Worm (Caenorhabditis elegans): Measurements from ENCODE around the gene fil-2.

The fil-2 gene

DNA sequence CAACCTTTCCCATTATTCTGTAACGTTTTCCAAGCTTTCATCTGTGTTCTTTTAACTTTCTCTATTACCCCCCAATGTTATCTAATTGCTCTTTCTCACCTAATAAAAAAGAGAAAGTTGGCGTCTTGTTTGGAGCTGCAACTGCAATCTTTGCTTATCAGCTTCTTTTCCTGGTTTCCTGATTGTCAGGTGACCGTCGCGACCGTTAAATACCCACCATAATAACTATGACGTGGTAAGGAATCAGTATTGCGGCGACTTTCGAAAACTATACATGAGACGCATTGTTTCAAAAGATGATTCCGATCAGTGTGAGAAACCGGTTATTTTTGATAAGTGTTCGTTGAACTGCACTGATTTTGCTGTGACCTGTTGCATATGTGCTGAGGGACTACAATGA, 3.6 kb upstream of the fil-2 start:
- no peak for TF ChIP-seq ama-1 (optimal IDR thresholded peaks at IDR 0.05)
- TF ChIP-seq nhr-237 (tag; optimal IDR thresholded peaks at IDR 0.05), result no peak
- no peak for TF ChIP-seq mml-1 (tag; optimal IDR thresholded peaks at IDR 0.05)
- no peak for TF ChIP-seq ceh-28 (tag; optimal IDR thresholded peaks at IDR 0.05)
- no peak for TF ChIP-seq snpc-4 (tag; optimal IDR thresholded peaks at IDR 0.05)
- no peak for TF ChIP-seq skn-1 (tag; optimal IDR thresholded peaks at IDR 0.05)
- TF ChIP-seq daf-12 (tag; optimal IDR thresholded peaks at IDR 0.05), result no peak
- no peak for TF ChIP-seq nhr-76 (tag; optimal IDR thresholded peaks at IDR 0.05)
- peak; percentile 12 for TF ChIP-seq tbx-2 (tag; optimal IDR thresholded peaks at IDR 0.05)
- peak; percentile 88 for TF ChIP-seq jun-1 (tag; optimal IDR thresholded peaks at IDR 0.05)
- no peak for TF ChIP-seq nhr-12 (tag; optimal IDR thresholded peaks at IDR 0.05)
- TF ChIP-seq lsy-12 (tag; optimal IDR thresholded peaks at IDR 0.05), result no peak
- TF ChIP-seq ceh-82 (tag; optimal IDR thresholded peaks at IDR 0.05), result no peak
- TF ChIP-seq ztf-11 (tag; optimal IDR thresholded peaks at IDR 0.05), result no peak
- TF ChIP-seq ZK546.5 (tag; optimal IDR thresholded peaks at IDR 0.05), result no peak
- no peak for TF ChIP-seq sea-2 (GFP tag; optimal IDR thresholded peaks at IDR 0.05)
- no peak for TF ChIP-seq fos-1 (tag; optimal IDR thresholded peaks at IDR 0.05)
- TF ChIP-seq elt-3 (tag; optimal IDR thresholded peaks at IDR 0.05), result peak in 1 of 3 experiments; percentile 69
- no peak for TF ChIP-seq fkh-2 (tag; optimal IDR thresholded peaks at IDR 0.05)
- TF ChIP-seq hmg-11 (tag; optimal IDR thresholded peaks at IDR 0.05), result no peak
- peak; percentile 96 for TF ChIP-seq pqm-1 (tag; optimal IDR thresholded peaks at IDR 0.05)
- peak; percentile 76 for TF ChIP-seq nhr-23 (tag; optimal IDR thresholded peaks at IDR 0.05)
- TF ChIP-seq zag-1 (tag; optimal IDR thresholded peaks at IDR 0.05), result no peak
- no peak for TF ChIP-seq nhr-28 (tag; optimal IDR thresholded peaks at IDR 0.05)
- no peak for TF ChIP-seq unc-62 (GFP tag; optimal IDR thresholded peaks at IDR 0.05)
- no peak for TF ChIP-seq nhr-67 (tag; optimal IDR thresholded peaks at IDR 0.05)
- peak; percentile 60 for TF ChIP-seq pha-4 (tag; optimal IDR thresholded peaks at IDR 0.05)
- no peak for TF ChIP-seq ztf-4 (tag; optimal IDR thresholded peaks at IDR 0.05)
- TF ChIP-seq nhr-77 (tag; optimal IDR thresholded peaks at IDR 0.05), result no peak
- TF ChIP-seq unc-39 (tag; optimal IDR thresholded peaks at IDR 0.05), result no peak
- peak; percentile 83 for TF ChIP-seq nhr-43 (tag; optimal IDR thresholded peaks at IDR 0.05; ENCODE audit: poor library complexity, severe bottlenecking)
- no peak for TF ChIP-seq eor-1 (tag; optimal IDR thresholded peaks at IDR 0.05)
- no peak for TF ChIP-seq fkh-10 (GFP tag; optimal IDR thresholded peaks at IDR 0.05)
- no peak for TF ChIP-seq aly-2 (tag; optimal IDR thresholded peaks at IDR 0.05)
- TF ChIP-seq egl-5 (tag; optimal IDR thresholded peaks at IDR 0.05), result no peak
- no peak for TF ChIP-seq nfya-1 (tag; optimal IDR thresholded peaks at IDR 0.05; ENCODE audit: insufficient read depth)
- TF ChIP-seq egl-27 (tag; optimal IDR thresholded peaks at IDR 0.05), result peak; percentile 34
- peak; percentile 44 for TF ChIP-seq nhr-25 (tag; optimal IDR thresholded peaks at IDR 0.05)
- no peak for TF ChIP-seq lin-15B (tag; optimal IDR thresholded peaks at IDR 0.05)
- TF ChIP-seq ceh-9 (tag; optimal IDR thresholded peaks at IDR 0.05), result no peak
- TF ChIP-seq mdl-1 (tag; optimal IDR thresholded peaks at IDR 0.05), result no peak
- no peak for TF ChIP-seq nhr-11 (tag; optimal IDR thresholded peaks at IDR 0.05)
- no peak for TF ChIP-seq ceh-16 (tag; optimal IDR thresholded peaks at IDR 0.05)
- peak; percentile 97 for TF ChIP-seq elt-2 (tag; optimal IDR thresholded peaks at IDR 0.05)
- no peak for TF ChIP-seq lin-39 (tag; optimal IDR thresholded peaks at IDR 0.05)
- TF ChIP-seq elt-1 (tag; optimal IDR thresholded peaks at IDR 0.05), result no peak
- TF ChIP-seq R02D3.7 (tag; optimal IDR thresholded peaks at IDR 0.05), result no peak

DNA sequence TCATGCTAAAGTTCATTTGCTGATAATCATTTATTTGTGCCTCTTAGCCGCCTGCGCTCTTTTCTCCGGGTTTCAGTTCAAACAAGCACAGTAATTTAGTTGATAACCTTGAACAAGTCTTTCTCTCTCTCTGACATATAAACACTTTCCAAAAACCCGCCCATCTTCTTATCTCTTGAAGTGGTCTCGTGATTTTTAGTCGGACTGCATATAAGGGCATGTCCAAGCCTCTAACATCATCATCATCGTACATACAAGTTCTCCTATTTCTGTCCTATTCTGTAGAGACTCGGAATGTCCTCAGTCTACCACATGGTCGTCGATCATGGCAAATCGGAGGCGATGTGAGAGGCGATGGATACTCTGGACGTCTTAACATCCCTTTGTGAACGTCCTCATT, 2.6 kb upstream of the fil-2 start, which contains the start of gene F31F7.1:
Gene F31F7.1, plus strand, starts transcription at position 235 of the 400 bp plus-strand sequence.
- peak; percentile 37 for TF ChIP-seq egl-27 (tag; optimal IDR thresholded peaks at IDR 0.05)
- peak; percentile 16 for TF ChIP-seq nfya-1 (tag; optimal IDR thresholded peaks at IDR 0.05; ENCODE audit: insufficient read depth)
- no peak for TF ChIP-seq fos-1 (tag; optimal IDR thresholded peaks at IDR 0.05)
- TF ChIP-seq nhr-43 (tag; optimal IDR thresholded peaks at IDR 0.05; ENCODE audit: poor library complexity, severe bottlenecking), result peak; percentile 84
- TF ChIP-seq pha-4 (tag; optimal IDR thresholded peaks at IDR 0.05), result peak; percentile 8
- TF ChIP-seq nhr-23 (tag; optimal IDR thresholded peaks at IDR 0.05), result peak; percentile 27
- peak; percentile 22 for TF ChIP-seq ceh-28 (tag; optimal IDR thresholded peaks at IDR 0.05)
- no peak for TF ChIP-seq egl-5 (tag; optimal IDR thresholded peaks at IDR 0.05)
- peak; percentile 96 for TF ChIP-seq pqm-1 (tag; optimal IDR thresholded peaks at IDR 0.05)
- no peak for TF ChIP-seq nhr-67 (tag; optimal IDR thresholded peaks at IDR 0.05)
- TF ChIP-seq ceh-16 (tag; optimal IDR thresholded peaks at IDR 0.05), result no peak
- peak; percentile 80 for TF ChIP-seq jun-1 (tag; optimal IDR thresholded peaks at IDR 0.05)
- TF ChIP-seq tbx-2 (tag; optimal IDR thresholded peaks at IDR 0.05), result no peak
- TF ChIP-seq elt-3 (tag; optimal IDR thresholded peaks at IDR 0.05), result peak in 1 of 3 experiments; percentile 75
- peak; percentile 99 for TF ChIP-seq elt-2 (tag; optimal IDR thresholded peaks at IDR 0.05)
- TF ChIP-seq mml-1 (tag; optimal IDR thresholded peaks at IDR 0.05), result no peak
- TF ChIP-seq nhr-11 (tag; optimal IDR thresholded peaks at IDR 0.05), result no peak
- peak; percentile 72 for TF ChIP-seq nhr-25 (tag; optimal IDR thresholded peaks at IDR 0.05)
- TF ChIP-seq lin-15B (tag; optimal IDR thresholded peaks at IDR 0.05), result no peak
- peak; percentile 32 for TF ChIP-seq lsy-12 (tag; optimal IDR thresholded peaks at IDR 0.05)
- peak; percentile 86 for TF ChIP-seq ama-1 (optimal IDR thresholded peaks at IDR 0.05)
